Fruit fly (Drosophila melanogaster): ENCODE results near the gene CG9515.

Gene CG9515

dm6 chr2L:8948650-8949049 is 5.6 kb upstream of the CG9515 start:
- TF ChIP-seq bab1 (GFP tag; optimal IDR thresholded peaks at IDR 0.05) (no peak), tj (GFP tag; optimal IDR thresholded peaks at IDR 0.05) (no peak), CG11617 (GFP tag; optimal IDR thresholded peaks at IDR 0.05) (no peak), CG7045 (GFP tag; optimal IDR thresholded peaks at IDR 0.05) (no peak), CG1620 (GFP tag; optimal IDR thresholded peaks at IDR 0.05) (no peak), Crg-1 (GFP tag; optimal IDR thresholded peaks at IDR 0.05) (no peak), CG7101 (tag; optimal IDR thresholded peaks at IDR 0.05) (no peak), Hr96 (GFP tag; optimal IDR thresholded peaks at IDR 0.05) (no peak)

dm6 chr2L:8947989-8948388 is 4.9 kb upstream of the CG9515 start:
- peak; percentile 8 for TF ChIP-seq kay (GFP tag; ENCODE audit: borderline replicate concordance)
- no peak for TF ChIP-seq CG11617 (GFP tag; optimal IDR thresholded peaks at IDR 0.05)
- no peak for TF ChIP-seq Clk (GFP tag; optimal IDR thresholded peaks at IDR 0.05)

dm6 chr2L:8946718-8947316 is 3.8 kb upstream of the CG9515 start, which contains the start of gene CG46397:
TSS of gene CG46397 (plus strand) at chr2L:8947266.
- TF ChIP-seq CG33017 (tag; optimal IDR thresholded peaks at IDR 0.05) = no peak
- TF ChIP-seq Clk (GFP tag; optimal IDR thresholded peaks at IDR 0.05) = no peak
- TF ChIP-seq CG7101 (tag; optimal IDR thresholded peaks at IDR 0.05) = no peak
- TF ChIP-seq CG11617 (GFP tag; optimal IDR thresholded peaks at IDR 0.05) = no peak
- no peak for TF ChIP-seq CG12768 (GFP tag; optimal IDR thresholded peaks at IDR 0.05)
- no peak for TF ChIP-seq pad (GFP tag; optimal IDR thresholded peaks at IDR 0.05)
- TF ChIP-seq CG7045 (GFP tag; optimal IDR thresholded peaks at IDR 0.05) = no peak
- no peak for TF ChIP-seq CG5204 (GFP tag; optimal IDR thresholded peaks at IDR 0.05)
- no peak for TF ChIP-seq cnc (optimal IDR thresholded peaks at IDR 0.05)
- TF ChIP-seq CG14711 (tag; optimal IDR thresholded peaks at IDR 0.05) = no peak
- TF ChIP-seq CG1620 (GFP tag; optimal IDR thresholded peaks at IDR 0.05) = no peak
- no peak for TF ChIP-seq cic (GFP tag; optimal IDR thresholded peaks at IDR 0.05)
- TF ChIP-seq bab1 (GFP tag; optimal IDR thresholded peaks at IDR 0.05) = no peak

dm6 chr2L:8941736-8942337 is 1.2 kb downstream of the CG9515 start, which contains the start of gene Argl:
TSS of gene Argl (minus strand) at chr2L:8942105.
- TF ChIP-seq tj (GFP tag; optimal IDR thresholded peaks at IDR 0.05) (peak; percentile 14), CG1620 (GFP tag; optimal IDR thresholded peaks at IDR 0.05) (no peak), CG14711 (tag; optimal IDR thresholded peaks at IDR 0.05) (peak; percentile 31), ovo (GFP tag; optimal IDR thresholded peaks at IDR 0.05) (no peak), CG11617 (GFP tag; optimal IDR thresholded peaks at IDR 0.05) (peak; percentile 27), CG7045 (GFP tag; optimal IDR thresholded peaks at IDR 0.05) (peak; percentile 31), Clk (GFP tag; optimal IDR thresholded peaks at IDR 0.05) (no peak), Mnt (GFP tag; optimal IDR thresholded peaks at IDR 0.05) (peak; percentile 29), kay (GFP tag; ENCODE audit: borderline replicate concordance) (peak; percentile 96), CG5204 (GFP tag; optimal IDR thresholded peaks at IDR 0.05) (peak; percentile 31), Hr96 (GFP tag; optimal IDR thresholded peaks at IDR 0.05) (peak; percentile 35), Crg-1 (GFP tag; optimal IDR thresholded peaks at IDR 0.05) (no peak), CG12768 (GFP tag; optimal IDR thresholded peaks at IDR 0.05) (peak; percentile 46), cnc (optimal IDR thresholded peaks at IDR 0.05) (no peak), cic (GFP tag; optimal IDR thresholded peaks at IDR 0.05) (peak; percentile 93), CG33017 (tag; optimal IDR thresholded peaks at IDR 0.05) (peak; percentile 66), CG7101 (tag; optimal IDR thresholded peaks at IDR 0.05) (peak; percentile 3), bab1 (GFP tag; optimal IDR thresholded peaks at IDR 0.05) (no peak), toe (GFP tag; optimal IDR thresholded peaks at IDR 0.05) (peak; percentile 8), pad (GFP tag; optimal IDR thresholded peaks at IDR 0.05) (no peak)

- TF ChIP-seq pad (GFP tag; optimal IDR thresholded peaks at IDR 0.05) = no peak
- TF ChIP-seq Clk (GFP tag; optimal IDR thresholded peaks at IDR 0.05) = no peak
- TF ChIP-seq CG12768 (GFP tag; optimal IDR thresholded peaks at IDR 0.05) = no peak
- TF ChIP-seq CG33017 (tag; optimal IDR thresholded peaks at IDR 0.05) = no peak
- TF ChIP-seq Crg-1 (GFP tag; optimal IDR thresholded peaks at IDR 0.05) = no peak
- no peak for TF ChIP-seq CG11617 (GFP tag; optimal IDR thresholded peaks at IDR 0.05)
- TF ChIP-seq cnc (optimal IDR thresholded peaks at IDR 0.05) = no peak
- no peak for TF ChIP-seq toe (GFP tag; optimal IDR thresholded peaks at IDR 0.05)
- no peak for TF ChIP-seq ovo (GFP tag; optimal IDR thresholded peaks at IDR 0.05)
- TF ChIP-seq cic (GFP tag; optimal IDR thresholded peaks at IDR 0.05) = no peak
- no peak for TF ChIP-seq Mnt (GFP tag; optimal IDR thresholded peaks at IDR 0.05)
- no peak for TF ChIP-seq bab1 (GFP tag; optimal IDR thresholded peaks at IDR 0.05)
- TF ChIP-seq kay (GFP tag; ENCODE audit: borderline replicate concordance) = no peak
- no peak for TF ChIP-seq CG14711 (tag; optimal IDR thresholded peaks at IDR 0.05)
- no peak for TF ChIP-seq CG5204 (GFP tag; optimal IDR thresholded peaks at IDR 0.05)
- no peak for TF ChIP-seq CG7101 (tag; optimal IDR thresholded peaks at IDR 0.05)
- no peak for TF ChIP-seq Hr96 (GFP tag; optimal IDR thresholded peaks at IDR 0.05)
Measured at dm6 chr2L:8940680-8941079, 2.4 kb downstream of the CG9515 start.

- TF ChIP-seq pad (GFP tag; optimal IDR thresholded peaks at IDR 0.05) (peak; percentile 12), CG12768 (GFP tag; optimal IDR thresholded peaks at IDR 0.05) (peak; percentile 57), cic (GFP tag; optimal IDR thresholded peaks at IDR 0.05) (no peak), Mnt (GFP tag; optimal IDR thresholded peaks at IDR 0.05) (peak; percentile 32), Hr96 (GFP tag; optimal IDR thresholded peaks at IDR 0.05) (no peak), CG11617 (GFP tag; optimal IDR thresholded peaks at IDR 0.05) (peak; percentile 33), cnc (optimal IDR thresholded peaks at IDR 0.05) (no peak), ovo (GFP tag; optimal IDR thresholded peaks at IDR 0.05) (peak; percentile 54), kay (GFP tag; ENCODE audit: borderline replicate concordance) (peak; percentile 95), tj (GFP tag; optimal IDR thresholded peaks at IDR 0.05) (no peak), CG5204 (GFP tag; optimal IDR thresholded peaks at IDR 0.05) (no peak), CG33017 (tag; optimal IDR thresholded peaks at IDR 0.05) (peak; percentile 68), CG1620 (GFP tag; optimal IDR thresholded peaks at IDR 0.05) (no peak), toe (GFP tag; optimal IDR thresholded peaks at IDR 0.05) (peak; percentile 41), CG7045 (GFP tag; optimal IDR thresholded peaks at IDR 0.05) (peak; percentile 57), Crg-1 (GFP tag; optimal IDR thresholded peaks at IDR 0.05) (peak; percentile 57), Clk (GFP tag; optimal IDR thresholded peaks at IDR 0.05) (no peak), CG7101 (tag; optimal IDR thresholded peaks at IDR 0.05) (peak; percentile 84), CG14711 (tag; optimal IDR thresholded peaks at IDR 0.05) (peak; percentile 50), bab1 (GFP tag; optimal IDR thresholded peaks at IDR 0.05) (no peak)
Measured at dm6 chr2L:8937837-8938413, 5.1 kb downstream of the CG9515 start.

Data from whole organism, adult.